Worm (Caenorhabditis elegans): Measurements from ENCODE around the gene C14C10.1.

- TF ChIP-seq rnt-1 (tag; optimal IDR thresholded peaks at IDR 0.05): no peak
- no peak for TF ChIP-seq hlh-15 (tag; optimal IDR thresholded peaks at IDR 0.05)
- no peak for TF ChIP-seq F13H6.1 (tag; optimal IDR thresholded peaks at IDR 0.05)
- TF ChIP-seq ttx-3 (tag; optimal IDR thresholded peaks at IDR 0.05): no peak
- TF ChIP-seq ref-2 (tag; optimal IDR thresholded peaks at IDR 0.05): no peak
- TF ChIP-seq pqm-1 (tag; optimal IDR thresholded peaks at IDR 0.05): no peak
- no peak for TF ChIP-seq hlh-13 (GFP tag; optimal IDR thresholded peaks at IDR 0.05)
- no peak for TF ChIP-seq tbx-2 (tag; optimal IDR thresholded peaks at IDR 0.05)
- TF ChIP-seq hlh-8 (tag; optimal IDR thresholded peaks at IDR 0.05): no peak
- TF ChIP-seq pha-4 (tag; optimal IDR thresholded peaks at IDR 0.05): no peak
- TF ChIP-seq ama-1 (optimal IDR thresholded peaks at IDR 0.05): no peak
- TF ChIP-seq ahr-1 (tag; optimal IDR thresholded peaks at IDR 0.05): no peak
- no peak for TF ChIP-seq madf-2 (tag; optimal IDR thresholded peaks at IDR 0.05)
- no peak for TF ChIP-seq npax-4 (tag; optimal IDR thresholded peaks at IDR 0.05)
These were observed 1.3 kb upstream of the C14C10.1 start for ce11 chrV:12586793-12587192.

Measured in whole organism, late embryonic.